Worm (Caenorhabditis elegans) whole organism, late embryonic: ENCODE data around the gene T27F7.12.

Experiments
- C08G9.2 ChIP-seq: sonication (generic microtip); optimal IDR thresholded peaks from 2 replicates; lab custom pipeline; 2016; ENCODE audit warnings: mild to moderate bottlenecking, missing genetic modification characterization, moderate library complexity, missing compliant biosample characterization
- K02D7.2 ChIP-seq: sonication (generic microtip); optimal IDR thresholded peaks from 2 replicates; lab custom pipeline; 2017; ENCODE audit warnings: mild to moderate bottlenecking, missing genetic modification characterization, missing compliant biosample characterization
- K09A11.1 ChIP-seq: sonication (generic microtip); optimal IDR thresholded peaks from 2 replicates; lab custom pipeline; 2017; ENCODE audit warnings: antibody characterized with exemption, mild to moderate bottlenecking, missing genetic modification characterization, missing compliant biosample characterization; ENCODE audit not compliant: insufficient read depth
- ahr-1 ChIP-seq: sonication (generic microtip); optimal IDR thresholded peaks from 2 replicates; lab custom pipeline; 2016; ENCODE audit warnings: missing genetic modification characterization, missing compliant biosample characterization
- ceh-22 ChIP-seq: sonication (generic microtip); optimal IDR thresholded peaks from 2 replicates; lab custom pipeline; 2017; ENCODE audit warnings: missing biosample characterization, missing genetic modification characterization
- ceh-30 ChIP-seq: fragments of 150-350 bp; optimal IDR thresholded peaks from 2 replicates; lab custom pipeline; 2014; ENCODE audit warnings: missing biosample characterization, missing genetic modification characterization
- ceh-34 ChIP-seq: sonication (generic microtip); optimal IDR thresholded peaks from 2 replicates; lab custom pipeline; 2016; ENCODE audit warnings: mild to moderate bottlenecking, missing genetic modification characterization, missing compliant biosample characterization
- ceh-48 ChIP-seq: sonication (generic microtip); optimal IDR thresholded peaks from 2 replicates; lab custom pipeline; 2016; ENCODE audit warnings: missing genetic modification characterization, inconsistent platforms, missing compliant biosample characterization
- ceh-6 ChIP-seq: fragments of 200-800 bp; sonication (Bioruptor generic); optimal IDR thresholded peaks from 2 replicates; lab custom pipeline; 2018; ENCODE audit warnings: mild to moderate bottlenecking, missing genetic modification characterization, missing compliant biosample characterization
- ceh-9 ChIP-seq: sonication (generic microtip); optimal IDR thresholded peaks from 2 replicates; lab custom pipeline; 2016; ENCODE audit warnings: mild to moderate bottlenecking, missing genetic modification characterization, inconsistent platforms, missing compliant biosample characterization
- dve-1 ChIP-seq: sonication (generic microtip); optimal IDR thresholded peaks from 2 replicates; lab custom pipeline; 2017; ENCODE audit warnings: antibody characterized with exemption, mild to moderate bottlenecking, missing genetic modification characterization, missing compliant biosample characterization
- elt-2 ChIP-seq: sonication (generic microtip); optimal IDR thresholded peaks from 2 replicates; lab custom pipeline; 2016; ENCODE audit warnings: missing genetic modification reagents, missing genetic modification characterization, missing compliant biosample characterization
- elt-4 ChIP-seq: sonication (generic microtip); optimal IDR thresholded peaks from 2 replicates; lab custom pipeline; 2016; ENCODE audit warnings: missing genetic modification characterization, missing compliant biosample characterization
- ets-4 ChIP-seq: sonication (generic microtip); optimal IDR thresholded peaks from 2 replicates; lab custom pipeline; 2016; ENCODE audit warnings: missing genetic modification characterization, missing compliant biosample characterization
- fax-1 ChIP-seq: sonication (generic microtip); optimal IDR thresholded peaks from 2 replicates; lab custom pipeline; 2016; ENCODE audit warnings: missing genotype, missing genetic modification characterization, missing compliant biosample characterization
- hlh-13 ChIP-seq: fragments of 200-800 bp; sonication (Bioruptor generic); optimal IDR thresholded peaks from 2 replicates; lab custom pipeline; 2018; ENCODE audit warnings: mild to moderate bottlenecking, missing genetic modification characterization, missing compliant biosample characterization
- hlh-6 ChIP-seq: sonication (generic microtip); optimal IDR thresholded peaks from 2 replicates; lab custom pipeline; 2016; ENCODE audit warnings: missing genotype, missing genetic modification characterization, missing compliant biosample characterization
- nfya-1 ChIP-seq: sonication (generic microtip); optimal IDR thresholded peaks from 2 replicates; lab custom pipeline; 2017; ENCODE audit warnings: missing genetic modification characterization, mild to moderate bottlenecking, missing compliant biosample characterization, antibody characterized with exemption, moderate library complexity
- nhr-232 ChIP-seq: sonication (generic microtip); optimal IDR thresholded peaks from 2 replicates; lab custom pipeline; 2016; ENCODE audit warnings: missing genetic modification characterization, missing compliant biosample characterization
- pax-1 ChIP-seq: fragments of 150-350 bp; optimal IDR thresholded peaks from 2 replicates; lab custom pipeline; 2014; ENCODE audit warnings: missing biosample characterization, missing genetic modification characterization
- pha-4 ChIP-seq: fragments of 150-350 bp; optimal IDR thresholded peaks from 2 replicates; lab custom pipeline; 2018; ENCODE audit warnings: missing biosample characterization, missing genetic modification reagents, missing genetic modification characterization
- pqm-1 ChIP-seq: sonication (generic microtip); optimal IDR thresholded peaks from 2 replicates; lab custom pipeline; 2016; ENCODE audit warnings: missing genetic modification characterization, missing compliant biosample characterization
- ref-2 ChIP-seq: sonication (generic microtip); optimal IDR thresholded peaks from 2 replicates; lab custom pipeline; 2016; ENCODE audit warnings: missing genetic modification characterization, missing compliant biosample characterization
- rnt-1 ChIP-seq: sonication (generic microtip); optimal IDR thresholded peaks from 2 replicates; lab custom pipeline; 2016; ENCODE audit warnings: missing genetic modification characterization, missing compliant biosample characterization
- sox-4 ChIP-seq: sonication (generic microtip); optimal IDR thresholded peaks from 2 replicates; lab custom pipeline; 2017; ENCODE audit warnings: mild to moderate bottlenecking, missing genetic modification characterization, inconsistent platforms, missing compliant biosample characterization
- syd-9 ChIP-seq: sonication (generic microtip); optimal IDR thresholded peaks from 2 replicates; lab custom pipeline; 2016; ENCODE audit warnings: mild to moderate bottlenecking, missing genetic modification characterization, moderate library complexity, missing compliant biosample characterization
- unc-3 ChIP-seq, 2 experiments: fragments of 200-800 bp in 1 of 2; sonication (Bioruptor generic) in 1 of 2; sonication (generic microtip) in 1 of 2; conservative IDR thresholded peaks in 1 of 2; optimal IDR thresholded peaks in 1 of 2; 2 replicates each; pipeline versions ENCODE4 v1.3.6 to Lab custom; 2016 to 2022; ENCODE audit warnings: missing compliant biosample characterization in 2 of 2, missing genetic modification characterization in 2 of 2, missing genetic modification reagents in 1 of 2
- unc-55 ChIP-seq: sonication (generic microtip); optimal IDR thresholded peaks from 2 replicates; lab custom pipeline; 2017; ENCODE audit warnings: missing biosample characterization, missing genetic modification reagents, missing genetic modification characterization
- unc-86 ChIP-seq: sonication (generic microtip); optimal IDR thresholded peaks from 2 replicates; lab custom pipeline; 2016; ENCODE audit warnings: missing genetic modification characterization, missing compliant biosample characterization

The T27F7.12 gene

DNA sequence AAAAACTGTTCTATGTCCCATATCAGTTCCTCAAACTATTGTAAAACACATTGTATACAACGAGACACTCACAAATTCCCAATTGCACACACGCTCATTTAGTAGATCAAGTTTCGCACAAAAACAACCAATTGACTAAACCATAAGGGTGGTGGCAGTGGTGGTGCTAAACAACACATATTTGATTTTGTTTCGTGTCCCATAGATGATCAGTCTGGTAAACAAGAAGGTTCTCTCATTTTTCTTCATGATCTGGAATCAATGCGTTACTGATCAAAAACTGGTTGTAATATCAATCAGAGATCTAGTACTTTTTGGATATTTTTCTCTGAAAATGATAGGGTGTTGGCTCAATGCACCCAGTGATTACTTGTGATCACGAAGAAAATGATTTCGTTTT is 28.7 kb downstream of the T27F7.12 start:
- TF ChIP-seq K09A11.1 (tag; lab: Kevin White, UChicago) = no peak
- TF ChIP-seq, all 69 proteins: peak for 0

DNA sequence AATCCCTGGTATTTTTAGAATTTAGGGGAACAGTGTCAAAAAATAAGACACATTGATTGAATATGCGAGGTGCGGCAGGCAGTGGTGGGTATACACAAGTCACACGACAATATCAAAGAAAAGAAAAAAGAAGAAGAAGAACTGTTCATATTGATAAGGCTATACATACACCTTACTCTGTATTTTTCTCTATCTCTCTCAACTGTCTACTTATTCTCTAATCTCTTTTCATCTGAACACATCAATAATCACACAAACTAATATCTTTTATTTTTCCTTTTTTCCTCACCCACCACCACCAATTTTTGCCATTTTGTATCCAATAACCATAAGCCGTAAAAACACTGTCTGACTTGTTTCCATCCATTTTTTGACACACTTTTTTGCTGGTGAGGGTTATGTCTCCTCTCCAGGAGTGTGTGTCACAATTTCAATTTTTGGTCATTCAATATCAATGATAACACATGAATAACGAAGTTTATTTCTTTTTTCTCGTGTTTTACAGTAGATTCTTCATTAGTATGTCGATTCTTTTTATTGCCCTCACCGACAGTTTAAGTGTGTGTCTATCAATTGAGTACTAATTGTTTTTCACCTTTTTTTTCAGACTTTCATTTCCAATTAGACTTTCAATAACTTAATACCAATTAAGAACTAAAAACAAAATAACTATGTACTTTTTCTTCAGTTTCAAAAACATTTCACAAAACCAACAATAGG is 29.6 kb downstream of the T27F7.12 start:
- TF ChIP-seq hlh-6 = no peak
- peak; percentile 93 for TF ChIP-seq elt-2

DNA sequence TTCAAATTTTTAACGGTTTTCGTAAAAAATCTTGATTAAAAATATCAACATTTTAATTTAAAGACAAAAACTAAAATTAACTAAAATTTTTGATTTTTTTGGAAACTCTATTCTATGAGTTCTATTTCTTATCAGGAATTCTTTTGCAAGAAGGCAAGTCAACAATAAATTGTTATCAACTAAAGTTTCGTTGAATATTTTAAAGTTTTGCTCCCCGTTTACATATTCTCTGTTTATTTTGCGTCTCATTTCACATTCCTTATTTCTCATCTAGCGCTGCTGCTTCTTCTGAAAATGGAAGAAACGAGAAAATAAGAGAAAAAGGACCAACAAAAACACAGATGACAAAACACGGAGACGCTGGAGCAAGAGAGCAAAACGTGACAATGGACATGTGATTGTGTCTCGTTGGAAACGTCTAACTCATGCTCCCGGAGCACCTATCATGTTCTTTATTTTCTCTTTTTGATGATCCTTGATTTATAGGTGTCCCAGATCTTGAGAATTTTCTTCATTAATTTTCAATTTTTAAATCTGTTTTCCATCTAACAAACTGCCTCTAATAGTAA is 30.7 kb downstream of the T27F7.12 start:
- no peak for TF ChIP-seq unc-55 (GFP tag; lab: Kevin White, UChicago)
- TF ChIP-seq ceh-22 = no peak
- peak; percentile 74 for TF ChIP-seq elt-2
- no peak for TF ChIP-seq hlh-13 (GFP tag; lab: Kevin White, UChicago)

DNA sequence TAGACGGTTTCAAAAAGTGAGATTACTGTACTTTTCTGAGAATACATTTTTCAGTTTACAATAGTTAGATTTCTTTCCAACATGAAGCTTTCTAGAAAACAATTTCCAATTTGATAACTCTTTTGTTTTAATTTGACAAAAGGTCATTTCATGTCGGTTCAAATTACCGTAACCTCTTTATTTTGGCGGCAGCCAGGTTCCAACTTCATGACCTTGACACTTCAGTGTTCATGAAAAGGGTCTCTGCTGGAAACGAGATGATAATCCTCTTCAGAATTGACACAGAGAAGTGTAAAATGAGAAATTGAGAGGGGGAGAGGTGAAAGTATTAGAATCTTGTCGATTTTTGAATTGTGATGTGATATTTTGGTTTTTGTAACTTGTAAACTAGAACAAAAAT is 31.6 kb downstream of the T27F7.12 start:
- TF ChIP-seq K02D7.2 (tag; lab: Kevin White, UChicago) (no peak), nfya-1 (tag; lab: Kevin White, UChicago) (no peak)

DNA sequence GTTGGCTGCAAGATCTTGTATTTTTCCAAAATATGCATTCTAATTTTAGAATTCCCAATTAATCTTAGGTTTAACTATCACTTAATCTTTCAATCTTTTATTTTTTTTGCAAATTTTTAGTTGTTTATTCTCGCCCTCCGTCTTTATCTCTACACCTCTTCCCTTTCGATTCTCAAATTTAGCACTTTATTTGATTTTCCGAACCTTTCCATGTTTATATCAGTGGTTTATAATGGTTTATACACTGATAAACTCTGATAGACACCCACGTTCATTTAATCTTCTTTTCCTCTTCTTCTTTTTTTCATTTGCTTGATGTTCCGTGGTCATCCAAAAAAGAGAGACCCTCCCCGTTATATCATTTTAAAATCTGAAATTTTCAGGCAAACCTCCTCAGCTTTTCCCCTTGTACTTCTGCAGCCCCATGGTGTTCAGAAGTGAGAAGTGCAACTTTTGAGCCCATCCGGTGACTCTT is 32.5 kb downstream of the T27F7.12 start, which contains the start of the genes nsy-1 and F59A6.13:
Gene nsy-1, plus strand, starts transcription at position 377 of the 475 bp plus-strand sequence.
Gene F59A6.13, plus strand, starts transcription at position 425 of the 475 bp plus-strand sequence.
- TF ChIP-seq pqm-1 (tag; lab: Kevin White, UChicago) = no peak

DNA sequence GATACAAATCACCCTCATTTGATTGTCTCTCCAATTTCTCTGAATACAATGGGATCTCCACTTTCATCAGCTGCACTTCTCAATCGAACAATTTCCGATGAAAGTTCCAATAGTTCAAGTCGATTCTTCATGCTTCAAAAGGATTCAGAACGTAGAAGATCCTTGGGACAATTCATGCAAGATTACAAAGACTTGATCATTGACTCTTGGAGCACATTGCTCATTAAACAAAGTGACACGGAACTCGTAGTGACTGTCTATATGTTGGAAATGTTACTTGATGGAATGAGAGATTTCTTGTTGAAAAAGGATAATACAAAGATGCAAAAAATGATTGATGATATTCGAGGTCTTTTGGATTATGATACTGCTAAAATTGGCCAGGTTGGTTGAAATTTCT is 38.0 kb downstream of the T27F7.12 start:
- TF ChIP-seq pha-4 (tag; lab: Kevin White, UChicago) = no peak
- TF ChIP-seq ceh-9 (tag; lab: Kevin White, UChicago) = no peak
- TF ChIP-seq pax-1 = no peak
- no peak for TF ChIP-seq elt-4 (tag; lab: Kevin White, UChicago)
- TF ChIP-seq hlh-13 (GFP tag; lab: Kevin White, UChicago) = no peak
- no peak for TF ChIP-seq dve-1 (tag; lab: Kevin White, UChicago)
- TF ChIP-seq ceh-6 (GFP tag; lab: Kevin White, UChicago) = no peak
- TF ChIP-seq hlh-6 = no peak
- no peak for TF ChIP-seq ceh-30 (tag; lab: Kevin White, UChicago)
- TF ChIP-seq unc-86 (tag; lab: Kevin White, UChicago) = no peak
- TF ChIP-seq ceh-48 (tag; lab: Kevin White, UChicago) = no peak
- no peak for TF ChIP-seq fax-1
- no peak for TF ChIP-seq rnt-1 (tag; lab: Kevin White, UChicago)

DNA sequence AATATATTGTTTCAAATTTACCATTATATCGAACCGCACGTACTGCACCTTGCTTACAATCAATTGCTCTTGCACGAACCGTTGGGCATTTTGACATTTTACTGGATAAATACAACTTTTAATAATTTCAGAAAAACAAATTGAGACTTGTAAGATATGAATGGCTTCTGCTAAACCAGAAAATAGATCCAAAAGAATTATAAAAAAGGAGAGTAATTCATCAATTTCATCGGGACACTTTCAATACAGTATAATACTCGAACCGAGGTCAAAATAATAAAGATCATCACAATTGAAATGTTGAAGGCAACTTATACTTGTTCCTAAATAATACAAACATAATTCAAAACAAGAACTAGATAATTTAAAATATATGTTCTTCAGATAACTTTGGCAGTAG is 41.7 kb downstream of the T27F7.12 start, which contains the start of gene wdr-83:
Gene wdr-83, minus strand, starts transcription at position 101 of the 400 bp plus-strand sequence.
- no peak for TF ChIP-seq nhr-232 (tag; lab: Kevin White, UChicago)
- TF ChIP-seq C08G9.2 (tag; lab: Kevin White, UChicago) = no peak
- TF ChIP-seq syd-9 (tag; lab: Kevin White, UChicago) = no peak
- no peak for TF ChIP-seq unc-3 (GFP tag; conservative IDR thresholded peaks at IDR 0.05; lab: Robert Waterston, UW)
- TF ChIP-seq unc-3 (tag; optimal IDR thresholded peaks at IDR 0.05; lab: Kevin White, UChicago) = no peak
- TF ChIP-seq ceh-22 = no peak
- no peak for TF ChIP-seq ahr-1
- TF ChIP-seq pha-4 (tag; lab: Kevin White, UChicago) = no peak
- TF ChIP-seq hlh-13 (GFP tag; lab: Kevin White, UChicago) = no peak
- no peak for TF ChIP-seq ref-2
- no peak for TF ChIP-seq nfya-1 (tag; lab: Kevin White, UChicago)
- TF ChIP-seq ceh-34 = no peak
- TF ChIP-seq ets-4 = no peak
- no peak for TF ChIP-seq unc-55 (GFP tag; lab: Kevin White, UChicago)
- TF ChIP-seq sox-4 (tag; lab: Kevin White, UChicago) = no peak
